Fruit fly (Drosophila melanogaster): ENCODE results near the gene Rhau.
A peak's percentile ranks its signal among the peaks of the same experiment; 100 is the strongest.

The Rhau gene

dm6 chr2L:20796758-20797514, 39.2 kb upstream of the Rhau start, which contains the start of gene vari (continued):
- TF ChIP-seq CG12104 (GFP tag; optimal IDR thresholded peaks at IDR 0.05) (peak; percentile 3), CG13296 (GFP tag; optimal IDR thresholded peaks at IDR 0.05) (peak; percentile 26), toy (GFP tag; IDR thresholded peaks at IDR 0.05) (no peak), CG4730 (GFP tag; IDR thresholded peaks at IDR 0.05) (no peak), pita (GFP tag; optimal IDR thresholded peaks at IDR 0.05) (peak; percentile 63), CG10543 (GFP tag; optimal IDR thresholded peaks at IDR 0.05) (no peak), usp (GFP tag; optimal IDR thresholded peaks at IDR 0.05) (no peak), CG4282 (GFP tag; optimal IDR thresholded peaks at IDR 0.05) (no peak), CG7745 (tag; optimal IDR thresholded peaks at IDR 0.05) (no peak), vvl (GFP tag; IDR thresholded peaks at IDR 0.05) (peak; percentile 33; the same call in 1 of the 2 replicates), chm (GFP tag; IDR thresholded peaks at IDR 0.05) (peak; percentile 65; the same call in 1 of the 2 replicates), nmo (GFP tag; optimal IDR thresholded peaks at IDR 0.05) (no peak), gem (tag; optimal IDR thresholded peaks at IDR 0.05) (no peak), CG4707 (GFP tag; optimal IDR thresholded peaks at IDR 0.05) (no peak), CG33213 (GFP tag; optimal IDR thresholded peaks at IDR 0.05) (no peak), h (optimal IDR thresholded peaks at IDR 0.05) (no peak), bbx (GFP tag; IDR thresholded peaks at IDR 0.05; ENCODE audit: partially characterized antibody) (peak; percentile 53; the same call in 1 of the 2 replicates), gcm2 (GFP tag; optimal IDR thresholded peaks at IDR 0.05) (no peak), Oli (tag; optimal IDR thresholded peaks at IDR 0.05) (no peak), nerfin-1 (tag; optimal IDR thresholded peaks at IDR 0.05) (no peak), CG12769 (tag; optimal IDR thresholded peaks at IDR 0.05) (peak; percentile 40), nom (GFP tag; optimal IDR thresholded peaks at IDR 0.05) (peak; percentile 47), scrt (GFP tag; optimal IDR thresholded peaks at IDR 0.05) (peak; percentile 58), CG9817 (tag; optimal IDR thresholded peaks at IDR 0.05) (peak; percentile 7), chn (GFP tag; optimal IDR thresholded peaks at IDR 0.05) (no peak), CG1024 (GFP tag; IDR thresholded peaks at IDR 0.05) (no peak), CG10431 (GFP tag; optimal IDR thresholded peaks at IDR 0.05) (no peak), ara (GFP tag; IDR thresholded peaks at IDR 0.05) (no peak), CG3726 (GFP tag; IDR thresholded peaks at IDR 0.05) (no peak), CG18599 (GFP tag; optimal IDR thresholded peaks at IDR 0.05) (peak; percentile 7), rib (GFP tag; IDR thresholded peaks at IDR 0.05) (0 out of 2 replicates have a peak, but pooled peaks have one; percentile 40), psq (GFP tag; optimal IDR thresholded peaks at IDR 0.05) (no peak), Neu2 (GFP tag; optimal IDR thresholded peaks at IDR 0.05; ENCODE audit: borderline replicate concordance) (no peak), CG18011 (GFP tag; optimal IDR thresholded peaks at IDR 0.05) (no peak), CG10274 (GFP tag; optimal IDR thresholded peaks at IDR 0.05) (no peak), CG30403 (GFP tag; optimal IDR thresholded peaks at IDR 0.05) (no peak), zfh1 (GFP tag; IDR thresholded peaks at IDR 0.05) (no peak), BEAF-32 (GFP tag; optimal IDR thresholded peaks at IDR 0.05) (no peak), CG8290 (GFP tag; optimal IDR thresholded peaks at IDR 0.05) (no peak), CG8290 (tag; optimal IDR thresholded peaks at IDR 0.05) (peak in 1 of 2 experiments; percentile 39), Lim3 (GFP tag; IDR thresholded peaks at IDR 0.05) (no peak), pros (GFP tag; optimal IDR thresholded peaks at IDR 0.05) (no peak), Awh (GFP tag; IDR thresholded peaks at IDR 0.05) (no peak; the same call in 1 of the 2 replicates), CG6765 (GFP tag; optimal IDR thresholded peaks at IDR 0.05) (no peak), Dbx (GFP tag; IDR thresholded peaks at IDR 0.05) (peak; percentile 40; the same call in 2 of the 3 replicates), CG17359 (tag; optimal IDR thresholded peaks at IDR 0.05) (peak; percentile 1), crc (GFP tag; optimal IDR thresholded peaks at IDR 0.05) (no peak), hth (optimal IDR thresholded peaks at IDR 0.05) (no peak), CG34422 (GFP tag; IDR thresholded peaks at IDR 0.05) (no peak; the same call in 2 of the 3 replicates), dysf (GFP tag; IDR thresholded peaks at IDR 0.05) (peak; percentile 51; the same call in 1 of the 3 replicates)

Measured in whole organism, embryonic.